Worm (Caenorhabditis elegans): ENCODE data around the gene dhs-15.

dhs-15 gene

DNA sequence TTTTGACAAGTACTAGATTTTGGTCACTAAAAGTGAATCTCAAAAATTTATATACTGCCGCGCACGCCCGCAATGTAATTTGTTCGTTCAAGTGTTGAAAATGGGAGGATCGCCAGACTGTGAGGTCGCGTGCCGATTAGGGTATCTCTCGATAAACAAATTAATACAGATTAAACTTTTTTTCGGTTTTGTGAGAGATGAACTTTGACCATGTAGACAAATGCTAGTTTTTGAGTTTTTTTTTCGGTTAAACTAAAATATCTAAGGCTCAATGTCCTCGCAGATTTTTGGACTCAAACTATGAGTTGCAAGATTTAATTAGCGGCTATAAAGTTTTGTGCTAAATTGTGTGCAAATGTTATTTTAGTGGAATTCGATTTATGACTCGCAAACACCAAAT lies at the start of gene dhs-15:
TSS of gene dhs-15 (minus strand) at position 101 of the 400 bp plus-strand sequence.
- TF ChIP-seq nhr-129 (tag; optimal IDR thresholded peaks at IDR 0.05): no peak
- TF ChIP-seq lin-13 (GFP tag; optimal IDR thresholded peaks at IDR 0.05): no peak
- TF ChIP-seq elt-3 (tag; optimal IDR thresholded peaks at IDR 0.05): no peak
- TF ChIP-seq ztf-1 (GFP tag; conservative IDR thresholded peaks at IDR 0.05): no peak
- TF ChIP-seq unc-62 (GFP tag; optimal IDR thresholded peaks at IDR 0.05): no peak
- TF ChIP-seq egl-27 (tag; optimal IDR thresholded peaks at IDR 0.05): no peak
- no peak for TF ChIP-seq peb-1 (tag; optimal IDR thresholded peaks at IDR 0.05)
- no peak for TF ChIP-seq lin-11 (tag; optimal IDR thresholded peaks at IDR 0.05)
- TF ChIP-seq mbf-1 (tag; optimal IDR thresholded peaks at IDR 0.05): no peak
- TF ChIP-seq ceh-16 (tag; optimal IDR thresholded peaks at IDR 0.05): no peak
- no peak for TF ChIP-seq nhr-25 (tag; optimal IDR thresholded peaks at IDR 0.05)
- TF ChIP-seq lsy-2 (tag; optimal IDR thresholded peaks at IDR 0.05): no peak
- TF ChIP-seq dmd-4 (tag; optimal IDR thresholded peaks at IDR 0.05): no peak
- TF ChIP-seq lin-39 (tag; optimal IDR thresholded peaks at IDR 0.05): no peak
- TF ChIP-seq gmeb-1 (tag; optimal IDR thresholded peaks at IDR 0.05): no peak
- no peak for TF ChIP-seq unc-39 (tag; optimal IDR thresholded peaks at IDR 0.05)
- no peak for TF ChIP-seq Y55F3AM.14 (GFP tag; optimal IDR thresholded peaks at IDR 0.05)
- TF ChIP-seq C34F6.9 (tag; optimal IDR thresholded peaks at IDR 0.05): no peak
- no peak for TF ChIP-seq nhr-10 (tag; optimal IDR thresholded peaks at IDR 0.05)

DNA sequence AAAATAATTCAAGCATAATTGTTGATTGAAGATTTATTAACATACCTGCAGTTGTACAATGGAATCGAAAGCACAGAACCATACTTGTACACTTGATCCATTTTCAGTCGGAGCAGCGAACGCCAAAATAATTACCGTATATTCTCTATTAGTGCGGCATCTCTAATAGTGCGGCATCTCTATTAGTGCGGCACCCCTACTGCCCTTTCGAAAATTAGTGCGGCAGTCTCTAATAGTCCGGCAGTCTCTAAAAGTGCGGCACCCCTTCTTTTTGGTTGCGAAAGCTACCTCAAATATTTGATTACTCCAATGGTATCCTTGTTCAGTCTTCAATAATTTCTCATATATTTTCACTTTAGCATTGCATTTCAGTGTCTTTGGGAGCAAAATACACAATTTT lies 48.5 kb upstream of the dhs-15 start, which contains the start of gene srt-34:
TSS of gene srt-34 (minus strand) at position 101 of the 400 bp plus-strand sequence.
- TF ChIP-seq nhr-25 (tag; optimal IDR thresholded peaks at IDR 0.05): no peak
- no peak for TF ChIP-seq nhr-12 (tag; optimal IDR thresholded peaks at IDR 0.05)
- TF ChIP-seq nhr-11 (tag; optimal IDR thresholded peaks at IDR 0.05): no peak
- no peak for TF ChIP-seq ztf-4 (tag; optimal IDR thresholded peaks at IDR 0.05)
- TF ChIP-seq sma-3 (GFP tag; optimal IDR thresholded peaks at IDR 0.05): no peak
- no peak for TF ChIP-seq skn-1 (tag; optimal IDR thresholded peaks at IDR 0.05)
- no peak for TF ChIP-seq mab-5 (tag; optimal IDR thresholded peaks at IDR 0.05)
- TF ChIP-seq ztf-1 (GFP tag; conservative IDR thresholded peaks at IDR 0.05): no peak
- no peak for TF ChIP-seq nhr-23 (tag; optimal IDR thresholded peaks at IDR 0.05)
- TF ChIP-seq fos-1 (tag; optimal IDR thresholded peaks at IDR 0.05): no peak
- no peak for TF ChIP-seq unc-62 (GFP tag; optimal IDR thresholded peaks at IDR 0.05)
- no peak for TF ChIP-seq F13H6.1 (tag; optimal IDR thresholded peaks at IDR 0.05)
- no peak for TF ChIP-seq elt-1 (tag; optimal IDR thresholded peaks at IDR 0.05)
- TF ChIP-seq Y55F3AM.14 (GFP tag; optimal IDR thresholded peaks at IDR 0.05): no peak

DNA sequence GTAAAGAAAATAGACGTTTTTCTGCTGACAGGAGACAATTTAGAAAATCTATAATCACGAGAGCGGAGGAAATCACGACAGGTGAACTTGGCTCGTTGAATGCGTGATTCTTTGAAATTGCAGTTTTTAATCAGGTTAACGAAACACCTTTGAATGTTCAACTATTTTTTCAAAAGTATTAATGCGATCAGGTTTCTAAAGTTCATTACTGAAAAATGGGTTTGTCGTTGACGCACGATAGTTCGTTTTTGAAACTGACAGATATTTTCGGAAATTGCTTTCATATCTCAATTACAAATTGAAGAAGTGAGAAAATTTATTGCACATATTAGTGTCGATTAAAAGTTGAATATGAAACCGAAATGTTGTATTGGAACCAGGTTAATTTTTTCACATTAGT lies 46.3 kb upstream of the dhs-15 start, which contains the start of gene F54E2.5:
TSS of gene F54E2.5 (minus strand) at position 101 of the 400 bp plus-strand sequence.
- TF ChIP-seq ama-1 (optimal IDR thresholded peaks at IDR 0.05) (no peak), ZK546.5 (tag; optimal IDR thresholded peaks at IDR 0.05) (no peak), zag-1 (tag; optimal IDR thresholded peaks at IDR 0.05) (no peak), snpc-4 (tag; optimal IDR thresholded peaks at IDR 0.05) (no peak), C34F6.9 (tag; optimal IDR thresholded peaks at IDR 0.05) (no peak), lin-39 (tag; optimal IDR thresholded peaks at IDR 0.05) (no peak), fos-1 (tag; optimal IDR thresholded peaks at IDR 0.05) (no peak), unc-39 (tag; optimal IDR thresholded peaks at IDR 0.05) (no peak), ceh-16 (tag; optimal IDR thresholded peaks at IDR 0.05) (no peak), sma-3 (GFP tag; optimal IDR thresholded peaks at IDR 0.05) (no peak), ceh-82 (tag; optimal IDR thresholded peaks at IDR 0.05) (no peak), aly-2 (tag; optimal IDR thresholded peaks at IDR 0.05) (no peak), crh-2 (tag; optimal IDR thresholded peaks at IDR 0.05) (no peak), mab-5 (tag; optimal IDR thresholded peaks at IDR 0.05) (no peak), elt-1 (tag; optimal IDR thresholded peaks at IDR 0.05) (no peak), nhr-237 (tag; optimal IDR thresholded peaks at IDR 0.05) (no peak), nhr-21 (tag; optimal IDR thresholded peaks at IDR 0.05) (no peak), lsy-2 (tag; optimal IDR thresholded peaks at IDR 0.05) (no peak), nhr-11 (tag; optimal IDR thresholded peaks at IDR 0.05) (no peak)

DNA sequence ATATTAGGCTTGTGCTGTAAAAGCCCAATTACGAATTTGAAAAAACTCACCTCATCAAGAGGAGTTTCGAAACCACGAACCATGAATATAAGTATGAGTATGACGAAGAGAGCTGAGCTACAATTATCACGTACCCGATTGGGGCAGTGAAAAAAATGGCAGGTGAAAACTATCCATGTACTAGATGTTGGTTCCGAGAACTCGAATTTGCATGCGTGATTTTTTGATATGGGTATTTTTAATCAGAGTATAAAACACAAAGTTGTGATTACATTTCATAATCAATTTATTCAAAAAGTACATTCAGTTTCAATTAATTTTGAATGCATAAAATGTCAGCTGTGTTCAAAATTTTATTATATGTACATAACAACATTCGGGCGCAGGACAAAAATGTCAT lies 44.2 kb upstream of the dhs-15 start, which contains the start of gene F54E2.9:
TSS of gene F54E2.9 (minus strand) at position 132 of the 400 bp plus-strand sequence.
- TF ChIP-seq sma-3 (GFP tag; optimal IDR thresholded peaks at IDR 0.05) (no peak), ama-1 (optimal IDR thresholded peaks at IDR 0.05) (no peak), ztf-1 (GFP tag; conservative IDR thresholded peaks at IDR 0.05) (no peak), alr-1 (tag; optimal IDR thresholded peaks at IDR 0.05) (no peak), crh-2 (tag; optimal IDR thresholded peaks at IDR 0.05) (no peak), lin-11 (tag; optimal IDR thresholded peaks at IDR 0.05) (no peak), R02D3.7 (tag; optimal IDR thresholded peaks at IDR 0.05) (no peak), Y55F3AM.14 (GFP tag; optimal IDR thresholded peaks at IDR 0.05) (no peak), blmp-1 (tag; optimal IDR thresholded peaks at IDR 0.05; ENCODE audit: insufficient read depth) (no peak)

All from whole organism, L2 larva.